Worm (Caenorhabditis elegans): ENCODE measurements around the gene math-41.

- TF ChIP-seq ztf-29 (GFP tag; IDR thresholded peaks at IDR 0.05) (no peak), flt-1 (GFP tag; IDR thresholded peaks at IDR 0.05) (peak; percentile 51; the same call in 1 of the 2 replicates), cog-1 (tag; optimal IDR thresholded peaks at IDR 0.05) (no peak), ref-1 (GFP tag; conservative IDR thresholded peaks at IDR 0.05) (no peak), tab-1 (GFP tag; IDR thresholded peaks at IDR 0.05) (no peak), med-1 (GFP tag; optimal IDR thresholded peaks at IDR 0.05; ENCODE audit: insufficient read depth) (no peak), klf-2 (GFP tag; conservative IDR thresholded peaks at IDR 0.05) (no peak), ztf-23 (GFP tag; IDR thresholded peaks at IDR 0.05) (no peak), T22C8.4 (GFP tag; IDR thresholded peaks at IDR 0.05) (no peak)
Observed at ce11 chrII:1819944-1820570, 4.4 kb upstream of the math-41 start, which contains the start of gene fbxc-19.

Measured in whole organism, midembryonic.